Fruit fly (Drosophila melanogaster) whole organism, embryonic: ENCODE results near the gene CG4972.
A peak's percentile ranks its signal among the peaks of the same experiment; 100 is the strongest.

Experiments
- ATbp ChIP-seq: fragments of 200-800 bp; sonication (Bioruptor generic); optimal IDR thresholded peaks from 2 replicates; lab custom pipeline; 2017; ENCODE audit warnings: missing biosample characterization, mild to moderate bottlenecking, missing genetic modification characterization, missing genetic modification reagents
- CG10209 ChIP-seq: fragments of 200-800 bp; sonication (Bioruptor generic); optimal IDR thresholded peaks from 3 replicates; lab custom pipeline; 2017; ENCODE audit warnings: missing biosample characterization, mild to moderate bottlenecking, missing genetic modification characterization, missing genetic modification reagents
- CG10366 ChIP-seq: fragments of 200-800 bp; sonication (Bioruptor generic); IDR thresholded peaks from 2 replicates; pipeline ENCODE4 v1.3.6; 2022; ENCODE audit warnings: missing biosample characterization, missing genetic modification characterization
- CG11560 ChIP-seq: fragments of 200-800 bp; sonication (Bioruptor generic); IDR thresholded peaks from 3 replicates; pipeline ENCODE4 v1.3.6; 2022; ENCODE audit warnings: missing biosample characterization, missing genetic modification characterization
- CG11723 ChIP-seq: fragments of 200-800 bp; sonication (Bioruptor generic); optimal IDR thresholded peaks from 2 replicates; lab custom pipeline; 2017; ENCODE audit warnings: missing biosample characterization, mild to moderate bottlenecking, missing genetic modification characterization
- CG12236 ChIP-seq: fragments of 200-800 bp; sonication (Bioruptor generic); optimal IDR thresholded peaks from 2 replicates; lab custom pipeline; 2016; ENCODE audit warnings: missing biosample characterization, missing genetic modification characterization
- CG13296 ChIP-seq: fragments of 200-800 bp; sonication (Bioruptor generic); optimal IDR thresholded peaks from 3 replicates; lab custom pipeline; 2018; ENCODE audit warnings: missing biosample characterization, mild to moderate bottlenecking, missing genetic modification characterization
- CG14050 ChIP-seq: fragments of 200-800 bp; sonication (Bioruptor generic); IDR thresholded peaks from 3 replicates; pipeline ENCODE4 v1.3.6; 2022; ENCODE audit warnings: missing biosample characterization, missing genetic modification characterization
- CG14441 ChIP-seq: fragments of 200-800 bp; sonication (Bioruptor generic); IDR thresholded peaks from 2 replicates; pipeline ENCODE4 v1.3.6; 2022; ENCODE audit warnings: missing biosample characterization, missing genetic modification characterization
- CG16813 ChIP-seq: fragments of 200-800 bp; sonication (Bioruptor generic); IDR thresholded peaks from 3 replicates; pipeline ENCODE4 v1.3.6; 2022; ENCODE audit warnings: missing biosample characterization, missing genetic modification characterization; ENCODE audit not compliant: partially characterized antibody
- CG17361 ChIP-seq: fragments of 200-800 bp; sonication (Bioruptor generic); IDR thresholded peaks from 3 replicates; pipeline ENCODE4 v1.3.6; 2022; ENCODE audit warnings: missing biosample characterization, missing genetic modification characterization
- CG17612 ChIP-seq: fragments of 200-800 bp; sonication (Bioruptor generic); IDR thresholded peaks from 2 replicates; pipeline ENCODE4 v1.3.6; 2022; ENCODE audit warnings: missing biosample characterization, missing genetic modification characterization
- CG17912 ChIP-seq: fragments of 200-800 bp; sonication (Bioruptor generic); optimal IDR thresholded peaks from 2 replicates; lab custom pipeline; 2018; ENCODE audit warnings: missing biosample characterization, mild to moderate bottlenecking, missing genetic modification characterization
- CG2116 ChIP-seq: fragments of 200-800 bp; sonication (Bioruptor generic); optimal IDR thresholded peaks from 3 replicates; lab custom pipeline; 2018; ENCODE audit warnings: missing biosample characterization, mild to moderate bottlenecking, missing genetic modification characterization
- CG2120 ChIP-seq: fragments of 200-800 bp; sonication (Bioruptor generic); optimal IDR thresholded peaks from 3 replicates; lab custom pipeline; 2016; ENCODE audit warnings: missing biosample characterization, missing genetic modification characterization
- CG2889 ChIP-seq: fragments of 200-800 bp; sonication (Bioruptor generic); IDR thresholded peaks from 3 replicates; pipeline ENCODE4 v1.3.6; 2022; ENCODE audit warnings: missing biosample characterization, missing genetic modification characterization
- CG31224 ChIP-seq: fragments of 200-800 bp; sonication (Bioruptor generic); IDR thresholded peaks from 2 replicates; pipeline ENCODE4 v1.3.6; 2022; ENCODE audit warnings: missing biosample characterization, missing genetic modification characterization
- CG3407 ChIP-seq: fragments of 200-800 bp; sonication (Bioruptor generic); optimal IDR thresholded peaks from 2 replicates; lab custom pipeline; 2018; ENCODE audit warnings: missing biosample characterization, mild to moderate bottlenecking, missing genetic modification characterization
- CG3838 ChIP-seq: fragments of 200-800 bp; sonication (Bioruptor generic); optimal IDR thresholded peaks from 3 replicates; lab custom pipeline; 2016; ENCODE audit warnings: missing biosample characterization, missing genetic modification characterization
- CG6254 ChIP-seq: fragments of 200-800 bp; sonication (Bioruptor generic); optimal IDR thresholded peaks from 3 replicates; lab custom pipeline; 2017; ENCODE audit warnings: mild to moderate bottlenecking, missing biosample characterization, missing genetic modification reagents, missing genetic modification characterization
- CG8478 ChIP-seq: fragments of >200 bp; optimal IDR thresholded peaks from 2 replicates; lab custom pipeline; 2018
- CG9876 ChIP-seq: fragments of 200-800 bp; sonication (Bioruptor generic); optimal IDR thresholded peaks from 2 replicates; lab custom pipeline; 2016; ENCODE audit warnings: missing biosample characterization, missing genetic modification characterization
- Camta ChIP-seq: fragments of 200-800 bp; sonication (Bioruptor generic); optimal IDR thresholded peaks from 2 replicates; lab custom pipeline; 2016; ENCODE audit warnings: missing biosample characterization, missing genetic modification characterization
- CoRest ChIP-seq: fragments of 200-800 bp; sonication (Bioruptor generic); optimal IDR thresholded peaks from 3 replicates; lab custom pipeline; 2018; ENCODE audit warnings: missing biosample characterization, mild to moderate bottlenecking, missing genetic modification characterization, moderate library complexity
- Dip2 ChIP-seq: fragments of 200-800 bp; sonication (Bioruptor generic); IDR thresholded peaks from 2 replicates; pipeline ENCODE4 v1.3.6; 2022; ENCODE audit warnings: missing biosample characterization, missing genetic modification characterization
- Eip74EF ChIP-seq, 2 experiments: fragments of 200-800 bp in 1 of 2; fragments of >200 bp in 1 of 2; sonication (Bioruptor generic) in 1 of 2; optimal IDR thresholded peaks; 2 replicates each; lab custom pipeline; 2017 to 2019; ENCODE audit warnings: missing biosample characterization in 2 of 2, missing genetic modification characterization in 2 of 2, mild to moderate bottlenecking in 1 of 2, moderate library complexity in 1 of 2
- MESR4 ChIP-seq: fragments of 200-800 bp; sonication (Bioruptor generic); optimal IDR thresholded peaks from 2 replicates; lab custom pipeline; 2018; ENCODE audit warnings: missing biosample characterization, mild to moderate bottlenecking, missing genetic modification characterization, moderate library complexity
- Nf-YA ChIP-seq: fragments of 200-800 bp; sonication (Bioruptor generic); IDR thresholded peaks from 2 replicates; pipeline ENCODE4 v1.3.6; 2022; ENCODE audit warnings: missing biosample characterization, missing genetic modification characterization
- PHDP ChIP-seq: fragments of 200-800 bp; sonication (Bioruptor generic); optimal IDR thresholded peaks from 3 replicates; lab custom pipeline; 2018; ENCODE audit warnings: missing biosample characterization, mild to moderate bottlenecking, missing genetic modification characterization, moderate library complexity
- Rfx ChIP-seq: fragments of 200-800 bp; sonication (Bioruptor generic); IDR thresholded peaks from 2 replicates; pipeline ENCODE4 v1.3.6; 2022; ENCODE audit warnings: missing biosample characterization, missing genetic modification characterization
- Sox100B ChIP-seq: fragments of 200-800 bp; sonication (Bioruptor generic); optimal IDR thresholded peaks from 3 replicates; lab custom pipeline; 2018; ENCODE audit warnings: missing biosample characterization, mild to moderate bottlenecking, missing genetic modification characterization
- Vsx1 ChIP-seq: fragments of 200-800 bp; sonication (Bioruptor generic); optimal IDR thresholded peaks from 2 replicates; lab custom pipeline; 2017; ENCODE audit warnings: missing biosample characterization, mild to moderate bottlenecking, missing genetic modification characterization, missing genetic modification reagents
- YL-1 ChIP-seq: fragments of 200-800 bp; sonication (Bioruptor generic); optimal IDR thresholded peaks from 3 replicates; lab custom pipeline; 2017; ENCODE audit warnings: missing biosample characterization, mild to moderate bottlenecking, missing genetic modification characterization
- aop ChIP-seq: fragments of 200-800 bp; sonication (Bioruptor generic); IDR thresholded peaks from 2 replicates; pipeline ENCODE4 v1.3.6; 2022; ENCODE audit warnings: missing biosample characterization, missing genetic modification characterization
- btn ChIP-seq: fragments of 200-800 bp; sonication (Bioruptor generic); optimal IDR thresholded peaks from 2 replicates; lab custom pipeline; 2016; ENCODE audit warnings: missing biosample characterization, missing genetic modification characterization
- cwo ChIP-seq: fragments of 200-800 bp; sonication (Bioruptor generic); optimal IDR thresholded peaks from 3 replicates; lab custom pipeline; 2017; ENCODE audit warnings: missing biosample characterization, missing genetic modification characterization, mild to moderate bottlenecking, moderate library complexity, missing genetic modification reagents
- dimm ChIP-seq: fragments of 200-800 bp; sonication (Bioruptor generic); IDR thresholded peaks from 2 replicates; pipeline ENCODE4 v1.3.6; 2022; ENCODE audit warnings: missing biosample characterization, missing genetic modification characterization
- grau ChIP-seq: fragments of 200-800 bp; optimal IDR thresholded peaks from 3 replicates; lab custom pipeline; 2019; ENCODE audit warnings: missing biosample characterization, mild to moderate bottlenecking, missing genetic modification characterization, moderate library complexity
- kah ChIP-seq: fragments of 200-800 bp; sonication (Bioruptor generic); optimal IDR thresholded peaks from 2 replicates; lab custom pipeline; 2018; ENCODE audit warnings: missing biosample characterization, mild to moderate bottlenecking, missing genetic modification characterization
- mld ChIP-seq: fragments of 200-800 bp; sonication (Bioruptor generic); IDR thresholded peaks from 3 replicates; pipeline ENCODE4 v1.3.6; 2022; ENCODE audit warnings: missing biosample characterization, missing genetic modification characterization; ENCODE audit not compliant: partially characterized antibody
- phol ChIP-seq: fragments of 200-800 bp; sonication (Bioruptor generic); optimal IDR thresholded peaks from 3 replicates; lab custom pipeline; 2018; ENCODE audit warnings: missing biosample characterization, mild to moderate bottlenecking, missing genetic modification characterization, moderate library complexity
- ranshi ChIP-seq: fragments of 200-800 bp; sonication (Bioruptor generic); IDR thresholded peaks from 2 replicates; pipeline ENCODE4 v1.3.6; 2022; ENCODE audit warnings: missing biosample characterization, missing genetic modification characterization
- run ChIP-seq: fragments of 200-800 bp; sonication (Bioruptor generic); optimal IDR thresholded peaks from 3 replicates; lab custom pipeline; 2018; ENCODE audit warnings: missing biosample characterization, mild to moderate bottlenecking, missing genetic modification characterization
- schlank ChIP-seq: fragments of 200-800 bp; sonication (Bioruptor generic); optimal IDR thresholded peaks from 2 replicates; lab custom pipeline; 2018; ENCODE audit warnings: missing biosample characterization, mild to moderate bottlenecking, missing genetic modification characterization
- shn ChIP-seq: fragments of 200-800 bp; sonication (Bioruptor generic); optimal IDR thresholded peaks from 3 replicates; lab custom pipeline; 2016; ENCODE audit warnings: missing biosample characterization, missing genetic modification characterization
- slou ChIP-seq: fragments of 200-800 bp; sonication (Bioruptor generic); optimal IDR thresholded peaks from 3 replicates; lab custom pipeline; 2016; ENCODE audit warnings: missing biosample characterization, missing genetic modification characterization
- tgo ChIP-seq: fragments of 200-800 bp; sonication (Bioruptor generic); IDR thresholded peaks from 3 replicates; pipeline ENCODE4 v1.3.6; 2022; ENCODE audit warnings: missing biosample characterization, missing genetic modification characterization
- tup ChIP-seq: fragments of 200-800 bp; sonication (Bioruptor generic); optimal IDR thresholded peaks from 2 replicates; lab custom pipeline; 2016; ENCODE audit warnings: missing biosample characterization, mild to moderate bottlenecking, missing genetic modification characterization, moderate library complexity
- vvl ChIP-seq: fragments of 200-800 bp; sonication (Bioruptor generic); IDR thresholded peaks from 2 replicates; pipeline ENCODE4 v1.3.6; 2022; ENCODE audit warnings: missing biosample characterization, missing genetic modification characterization
- zfh1 ChIP-seq: fragments of 200-800 bp; sonication (Bioruptor generic); IDR thresholded peaks from 3 replicates; pipeline ENCODE4 v1.3.6; 2022; ENCODE audit warnings: missing biosample characterization, missing genetic modification characterization
- zfh2 ChIP-seq: fragments of 200-800 bp; sonication (Bioruptor generic); optimal IDR thresholded peaks from 2 replicates; lab custom pipeline; 2016; ENCODE audit warnings: missing biosample characterization, missing genetic modification characterization

Gene CG4972

dm6 chr2L:10321036-10321583, 6.5 kb downstream of the CG4972 start (continued):
- TF ChIP-seq cwo: no peak
- no peak for TF ChIP-seq CG9876 (GFP tag; lab: Kevin White, UChicago)
- TF ChIP-seq CG12236 (GFP tag; lab: Kevin White, UChicago): no peak
- TF ChIP-seq CG10366 (GFP tag; lab: Robert Waterston, UW): no peak
- no peak for TF ChIP-seq CG13296 (GFP tag; lab: Kevin White, UChicago)
- no peak for TF ChIP-seq CG11560
- TF ChIP-seq CG8478 (lab: Kevin White, UChicago): no peak
- peak; percentile 43; the same call in 1 of the 3 replicates for TF ChIP-seq CG17361 (GFP tag; lab: Robert Waterston, UW)
- TF ChIP-seq btn: no peak
- no peak for TF ChIP-seq Eip74EF (GFP tag; optimal IDR thresholded peaks at IDR 0.05; lab: Kevin White, UChicago)
- TF ChIP-seq Sox100B: peak; percentile 33
- TF ChIP-seq aop (GFP tag; lab: Robert Waterston, UW): no peak
- TF ChIP-seq PHDP (tag; lab: Kevin White, UChicago): no peak
- no peak for TF ChIP-seq CG14050 (GFP tag; lab: Robert Waterston, UW)
- TF ChIP-seq Dip2: no peak
- no peak for TF ChIP-seq CG17912
- TF ChIP-seq Vsx1 (GFP tag; lab: Kevin White, UChicago): no peak
- TF ChIP-seq CG6254 (GFP tag; lab: Kevin White, UChicago): peak; percentile 1
- peak; percentile 7 for TF ChIP-seq CG11723 (GFP tag; lab: Kevin White, UChicago)
- no peak for TF ChIP-seq run (tag; lab: Kevin White, UChicago)
- TF ChIP-seq ATbp (GFP tag; lab: Kevin White, UChicago): no peak
- 0 out of 2 replicates have a peak, but pooled peaks have one; percentile 5 for TF ChIP-seq vvl
- 0 out of 3 replicates have a peak, but pooled peaks have one; percentile 51 for TF ChIP-seq mld (GFP tag; lab: Robert Waterston, UW)
- no peak for TF ChIP-seq dimm (GFP tag; lab: Robert Waterston, UW)
- no peak for TF ChIP-seq Nf-YA (GFP tag; lab: Robert Waterston, UW)
- no peak for TF ChIP-seq CG16813
- no peak for TF ChIP-seq shn (GFP tag; lab: Kevin White, UChicago)
- TF ChIP-seq CoRest (tag; lab: Kevin White, UChicago): no peak
- TF ChIP-seq YL-1 (GFP tag; lab: Kevin White, UChicago): no peak
- TF ChIP-seq CG2116 (GFP tag; lab: Kevin White, UChicago): no peak
- TF ChIP-seq CG17612: no peak
- TF ChIP-seq Camta (GFP tag; lab: Kevin White, UChicago): no peak
- peak; percentile 56; the same call in 1 of the 2 replicates for TF ChIP-seq Rfx (GFP tag; lab: Robert Waterston, UW)
- TF ChIP-seq CG10209 (GFP tag; lab: Kevin White, UChicago): peak; percentile 7
- no peak for TF ChIP-seq CG2889 (GFP tag; lab: Robert Waterston, UW)
- TF ChIP-seq kah: peak; percentile 72
- TF ChIP-seq CG2120: no peak
- no peak for TF ChIP-seq ranshi
- no peak for TF ChIP-seq tgo (GFP tag; lab: Robert Waterston, UW)
- no peak for TF ChIP-seq CG3407 (GFP tag; lab: Kevin White, UChicago)
- no peak for TF ChIP-seq CG14441 (GFP tag; lab: Robert Waterston, UW)
- TF ChIP-seq slou (GFP tag; lab: Kevin White, UChicago): no peak
- TF ChIP-seq zfh2 (GFP tag; lab: Kevin White, UChicago): peak; percentile 35
- TF ChIP-seq zfh1 (GFP tag; lab: Robert Waterston, UW): no peak
- TF ChIP-seq CG3838 (GFP tag; lab: Kevin White, UChicago): no peak
- peak; percentile 7 for TF ChIP-seq phol (tag; lab: Kevin White, UChicago)
- no peak for TF ChIP-seq schlank (tag; lab: Kevin White, UChicago)
- no peak for TF ChIP-seq grau
- no peak for TF ChIP-seq MESR4 (GFP tag; lab: Kevin White, UChicago)
- no peak for TF ChIP-seq CG31224 (GFP tag; lab: Robert Waterston, UW)
- no peak for TF ChIP-seq tup (GFP tag; lab: Kevin White, UChicago)
